Worm (Caenorhabditis elegans) whole organism, L4/young adult: ENCODE measurements around the gene kvs-4.

ENCODE experiments used
- W03F9.2 ChIP-seq: fragments of 150-350 bp; optimal IDR thresholded peaks from 2 replicates; lab custom pipeline; 2014; ENCODE audit warnings: missing biosample characterization, missing genetic modification characterization
- dao-5 ChIP-seq: sonication (generic microtip); optimal IDR thresholded peaks from 2 replicates; lab custom pipeline; 2016; ENCODE audit warnings: missing genotype, missing genetic modification characterization, moderate library complexity, missing compliant biosample characterization
- him-1 ChIP-seq: sonication (generic microtip); optimal IDR thresholded peaks from 2 replicates; lab custom pipeline; 2016; ENCODE audit warnings: missing genotype, missing genetic modification reagents, missing genetic modification characterization, missing compliant biosample characterization

The kvs-4 gene

ce11 chrIII:11045196-11045595, 32.8 kb downstream of the kvs-4 start:
- no peak for TF ChIP-seq him-1 (tag; lab: Kevin White, UChicago)
- no peak for TF ChIP-seq W03F9.2 (tag; lab: Kevin White, UChicago)
- TF ChIP-seq dao-5: no peak

- TF ChIP-seq W03F9.2 (tag; lab: Kevin White, UChicago): no peak
- no peak for TF ChIP-seq him-1 (tag; lab: Kevin White, UChicago)
- TF ChIP-seq dao-5: no peak
Observed at ce11 chrIII:11046549-11046948, 34.2 kb downstream of the kvs-4 start.

- TF ChIP-seq him-1 (tag; lab: Kevin White, UChicago) (no peak), dao-5 (no peak), W03F9.2 (tag; lab: Kevin White, UChicago) (no peak)
Observed at ce11 chrIII:11050658-11051118, 38.3 kb downstream of the kvs-4 start.

- no peak for TF ChIP-seq W03F9.2 (tag; lab: Kevin White, UChicago)
- no peak for TF ChIP-seq him-1 (tag; lab: Kevin White, UChicago)
- no peak for TF ChIP-seq dao-5
Observed at ce11 chrIII:11053603-11054002, 41.2 kb downstream of the kvs-4 start.

ce11 chrIII:11054032-11054431, 41.7 kb downstream of the kvs-4 start:
- TF ChIP-seq dao-5: no peak
- no peak for TF ChIP-seq him-1 (tag; lab: Kevin White, UChicago)
- no peak for TF ChIP-seq W03F9.2 (tag; lab: Kevin White, UChicago)

- no peak for TF ChIP-seq dao-5
- TF ChIP-seq W03F9.2 (tag; lab: Kevin White, UChicago): no peak
- TF ChIP-seq him-1 (tag; lab: Kevin White, UChicago): no peak
Observed at ce11 chrIII:11054532-11055265, 42.3 kb downstream of the kvs-4 start.

- TF ChIP-seq dao-5 (no peak), W03F9.2 (tag; lab: Kevin White, UChicago) (peak; percentile 36)
Observed at ce11 chrIII:11059775-11060174, 47.4 kb downstream of the kvs-4 start.

ce11 chrIII:11063259-11063658, 50.9 kb downstream of the kvs-4 start, which contains the start of gene rsa-2:
Gene rsa-2, plus strand, starts transcription at chrIII:11063479.
- no peak for TF ChIP-seq him-1 (tag; lab: Kevin White, UChicago)
- peak; percentile 4 for TF ChIP-seq W03F9.2 (tag; lab: Kevin White, UChicago)

ce11 chrIII:11064576-11064975, 52.2 kb downstream of the kvs-4 start:
- no peak for TF ChIP-seq dao-5
- TF ChIP-seq W03F9.2 (tag; lab: Kevin White, UChicago): no peak
- no peak for TF ChIP-seq him-1 (tag; lab: Kevin White, UChicago)

ce11 chrIII:11066691-11067090, 54.3 kb downstream of the kvs-4 start:
- TF ChIP-seq him-1 (tag; lab: Kevin White, UChicago) (peak; percentile 81), dao-5 (no peak), W03F9.2 (tag; lab: Kevin White, UChicago) (peak; percentile 74)

ce11 chrIII:11068553-11068952, 56.2 kb downstream of the kvs-4 start, which contains the start of gene W09D6.1:
Gene W09D6.1, plus strand, starts transcription at chrIII:11068853.
- TF ChIP-seq dao-5 (no peak), him-1 (tag; lab: Kevin White, UChicago) (no peak), W03F9.2 (tag; lab: Kevin White, UChicago) (no peak)

- TF ChIP-seq dao-5: no peak
- no peak for TF ChIP-seq him-1 (tag; lab: Kevin White, UChicago)
- TF ChIP-seq W03F9.2 (tag; lab: Kevin White, UChicago): no peak
Observed at ce11 chrIII:11069265-11069664, 56.9 kb downstream of the kvs-4 start.

ce11 chrIII:11070210-11070609, 57.8 kb downstream of the kvs-4 start:
- TF ChIP-seq him-1 (tag; lab: Kevin White, UChicago) (no peak), W03F9.2 (tag; lab: Kevin White, UChicago) (no peak), dao-5 (no peak)

ce11 chrIII:11074214-11074613, 61.9 kb downstream of the kvs-4 start, which contains the start of gene str-261:
Gene str-261, plus strand, starts transcription at chrIII:11074514.
- TF ChIP-seq him-1 (tag; lab: Kevin White, UChicago) (no peak), dao-5 (no peak), W03F9.2 (tag; lab: Kevin White, UChicago) (no peak)
